Worm (Caenorhabditis elegans) whole organism, early embryonic: Measurements from ENCODE around the gene Y45G12B.3.

Experiments
- B0310.2 ChIP-seq: sonication (generic microtip); optimal IDR thresholded peaks from 2 replicates; lab custom pipeline; 2016; ENCODE audit warnings: mild to moderate bottlenecking, missing genetic modification characterization, missing compliant biosample characterization
- F13C5.2 ChIP-seq: sonication (generic microtip); optimal IDR thresholded peaks from 2 replicates; lab custom pipeline; 2017; ENCODE audit warnings: mild to moderate bottlenecking, missing genetic modification characterization, inconsistent platforms, missing compliant biosample characterization
- aly-1 ChIP-seq: sonication (generic microtip); optimal IDR thresholded peaks from 2 replicates; lab custom pipeline; 2016; ENCODE audit warnings: missing genetic modification characterization, missing compliant biosample characterization
- ama-1 ChIP-seq: fragments of 150-350 bp; optimal IDR thresholded peaks from 2 replicates; lab custom pipeline; 2014
- ceh-13 ChIP-seq: fragments of 200-800 bp; sonication (Bioruptor generic); optimal IDR thresholded peaks from 2 replicates; lab custom pipeline; 2018; ENCODE audit warnings: mild to moderate bottlenecking, missing genetic modification characterization, missing compliant biosample characterization
- ceh-36 ChIP-seq: sonication (generic microtip); optimal IDR thresholded peaks from 2 replicates; lab custom pipeline; 2016; ENCODE audit warnings: missing genetic modification characterization, inconsistent platforms, missing compliant biosample characterization
- ets-7 ChIP-seq: sonication (generic microtip); optimal IDR thresholded peaks from 2 replicates; lab custom pipeline; 2016; ENCODE audit warnings: missing genotype, missing genetic modification characterization, missing compliant biosample characterization
- flt-1 ChIP-seq: fragments of 200-800 bp; sonication (Bioruptor generic); IDR thresholded peaks from 2 replicates; pipeline ENCODE4 v1.3.6; 2022; ENCODE audit warnings: missing genetic modification characterization, missing compliant biosample characterization
- hmbx-1 ChIP-seq: sonication (generic microtip); optimal IDR thresholded peaks from 2 replicates; lab custom pipeline; 2016; ENCODE audit warnings: mild to moderate bottlenecking, missing genetic modification characterization, missing compliant biosample characterization
- hmg-4 ChIP-seq: fragments of 200-800 bp; sonication (Bioruptor generic); optimal IDR thresholded peaks from 2 replicates; lab custom pipeline; 2018; ENCODE audit warnings: mild to moderate bottlenecking, missing genetic modification characterization, missing compliant biosample characterization
- hnd-1 ChIP-seq: sonication (generic microtip); optimal IDR thresholded peaks from 2 replicates; lab custom pipeline; 2016; ENCODE audit warnings: missing genetic modification characterization, missing compliant biosample characterization
- pes-1 ChIP-seq: fragments of 200-800 bp; sonication (Bioruptor generic); IDR thresholded peaks from 2 replicates; pipeline ENCODE4 v1.3.6; 2022; ENCODE audit warnings: missing genetic modification reagents, missing genetic modification characterization, missing compliant biosample characterization
- scrt-1 ChIP-seq: fragments of 200-800 bp; sonication (Bioruptor generic); IDR thresholded peaks from 2 replicates; pipeline ENCODE4 v1.3.6; 2022; ENCODE audit warnings: missing genetic modification characterization, missing compliant biosample characterization
- sea-1 ChIP-seq: fragments of 200-800 bp; sonication (Bioruptor generic); conservative IDR thresholded peaks from 2 replicates; pipeline ENCODE4 v1.3.6; 2022; ENCODE audit warnings: missing genetic modification characterization, missing compliant biosample characterization
- tbx-11 ChIP-seq: fragments of 200-800 bp; sonication (Bioruptor generic); IDR thresholded peaks from 2 replicates; pipeline ENCODE4 v1.3.6; 2022; ENCODE audit warnings: missing genetic modification characterization, missing compliant biosample characterization
- tbx-37 ChIP-seq: fragments of 200-800 bp; sonication (Bioruptor generic); conservative IDR thresholded peaks from 2 replicates; pipeline ENCODE4 v1.3.6; 2022; ENCODE audit warnings: missing genetic modification reagents, missing genetic modification characterization, missing compliant biosample characterization
- tra-4 ChIP-seq: sonication (generic microtip); optimal IDR thresholded peaks from 2 replicates; lab custom pipeline; 2017; ENCODE audit warnings: missing genetic modification characterization, missing compliant biosample characterization

Y45G12B.3 gene

ce11 chrV:2656159-2656558 lies 39.9 kb downstream of the Y45G12B.3 start:
- TF ChIP-seq scrt-1 (GFP tag; lab: Robert Waterston, UW): no peak
- TF ChIP-seq ets-7: no peak
- TF ChIP-seq hmbx-1 (tag; lab: Kevin White, UChicago): no peak
- TF ChIP-seq sea-1: no peak
- TF ChIP-seq ceh-36 (tag; lab: Kevin White, UChicago): no peak

- TF ChIP-seq hnd-1 (no peak), ama-1 (lab: Kevin White, UChicago) (no peak), F13C5.2 (tag; lab: Kevin White, UChicago) (no peak)
Observed at ce11 chrV:2652557-2653133, 43.4 kb downstream of the Y45G12B.3 start, which contains the start of the genes W02H5.8 and angl-1. Gene W02H5.8 (minus strand): TSS chrV:2652657. Gene angl-1 (plus strand): TSS chrV:2653083.

ce11 chrV:2650980-2651379 lies 45.1 kb downstream of the Y45G12B.3 start:
- TF ChIP-seq F13C5.2 (tag; lab: Kevin White, UChicago) (no peak), B0310.2 (tag; lab: Kevin White, UChicago) (no peak), aly-1 (tag; lab: Kevin White, UChicago) (no peak), tra-4 (no peak), tbx-11 (GFP tag; lab: Robert Waterston, UW) (no peak), scrt-1 (GFP tag; lab: Robert Waterston, UW) (no peak), ceh-13 (GFP tag; lab: Kevin White, UChicago) (no peak), pes-1 (GFP tag; lab: Robert Waterston, UW) (no peak), hmg-4 (GFP tag; lab: Kevin White, UChicago) (no peak), ceh-36 (tag; lab: Kevin White, UChicago) (no peak), ama-1 (lab: Kevin White, UChicago) (no peak), hnd-1 (no peak), flt-1 (no peak)

- no peak for TF ChIP-seq F13C5.2 (tag; lab: Kevin White, UChicago)
- TF ChIP-seq aly-1 (tag; lab: Kevin White, UChicago): no peak
- TF ChIP-seq hnd-1: no peak
- no peak for TF ChIP-seq ets-7
- TF ChIP-seq ceh-36 (tag; lab: Kevin White, UChicago): no peak
- no peak for TF ChIP-seq hmg-4 (GFP tag; lab: Kevin White, UChicago)
- TF ChIP-seq sea-1: no peak
- no peak for TF ChIP-seq scrt-1 (GFP tag; lab: Robert Waterston, UW)
- no peak for TF ChIP-seq ceh-13 (GFP tag; lab: Kevin White, UChicago)
- TF ChIP-seq ama-1 (lab: Kevin White, UChicago): no peak
- no peak for TF ChIP-seq B0310.2 (tag; lab: Kevin White, UChicago)
- TF ChIP-seq tra-4: no peak
Observed at ce11 chrV:2647222-2647796, 48.7 kb downstream of the Y45G12B.3 start.

- TF ChIP-seq tbx-37 (GFP tag; lab: Robert Waterston, UW): no peak
- TF ChIP-seq B0310.2 (tag; lab: Kevin White, UChicago): no peak
- TF ChIP-seq aly-1 (tag; lab: Kevin White, UChicago): no peak
- TF ChIP-seq ama-1 (lab: Kevin White, UChicago): no peak
- TF ChIP-seq scrt-1 (GFP tag; lab: Robert Waterston, UW): no peak
- TF ChIP-seq sea-1: no peak
- no peak for TF ChIP-seq tbx-11 (GFP tag; lab: Robert Waterston, UW)
- no peak for TF ChIP-seq tra-4
- no peak for TF ChIP-seq pes-1 (GFP tag; lab: Robert Waterston, UW)
- TF ChIP-seq flt-1: no peak
- TF ChIP-seq ets-7: no peak
- no peak for TF ChIP-seq F13C5.2 (tag; lab: Kevin White, UChicago)
- no peak for TF ChIP-seq ceh-36 (tag; lab: Kevin White, UChicago)
- no peak for TF ChIP-seq ceh-13 (GFP tag; lab: Kevin White, UChicago)
- no peak for TF ChIP-seq hnd-1
- no peak for TF ChIP-seq hmbx-1 (tag; lab: Kevin White, UChicago)
- TF ChIP-seq hmg-4 (GFP tag; lab: Kevin White, UChicago): no peak
Observed at ce11 chrV:2646067-2646466, 50.0 kb downstream of the Y45G12B.3 start.

- no peak for TF ChIP-seq hmbx-1 (tag; lab: Kevin White, UChicago)
- TF ChIP-seq pes-1 (GFP tag; lab: Robert Waterston, UW): no peak
- no peak for TF ChIP-seq sea-1
- no peak for TF ChIP-seq flt-1
- TF ChIP-seq tbx-37 (GFP tag; lab: Robert Waterston, UW): no peak
- TF ChIP-seq hmg-4 (GFP tag; lab: Kevin White, UChicago): no peak
- no peak for TF ChIP-seq ceh-13 (GFP tag; lab: Kevin White, UChicago)
- TF ChIP-seq F13C5.2 (tag; lab: Kevin White, UChicago): no peak
- no peak for TF ChIP-seq tra-4
- no peak for TF ChIP-seq tbx-11 (GFP tag; lab: Robert Waterston, UW)
- no peak for TF ChIP-seq ets-7
Observed at ce11 chrV:2639506-2639905, 56.5 kb downstream of the Y45G12B.3 start.

- TF ChIP-seq flt-1 (no peak), tra-4 (no peak), sea-1 (no peak), ceh-13 (GFP tag; lab: Kevin White, UChicago) (no peak), hnd-1 (no peak), hmg-4 (GFP tag; lab: Kevin White, UChicago) (no peak), tbx-11 (GFP tag; lab: Robert Waterston, UW) (no peak), scrt-1 (GFP tag; lab: Robert Waterston, UW) (no peak), pes-1 (GFP tag; lab: Robert Waterston, UW) (no peak), ceh-36 (tag; lab: Kevin White, UChicago) (no peak), hmbx-1 (tag; lab: Kevin White, UChicago) (no peak), tbx-37 (GFP tag; lab: Robert Waterston, UW) (no peak), aly-1 (tag; lab: Kevin White, UChicago) (no peak), ama-1 (lab: Kevin White, UChicago) (no peak), B0310.2 (tag; lab: Kevin White, UChicago) (no peak)
Observed at ce11 chrV:2639035-2639434, 57.0 kb downstream of the Y45G12B.3 start, which contains the start of gene W02H5.2. Gene W02H5.2 (plus strand): TSS chrV:2639335.
